Worm (Caenorhabditis elegans) whole organism, L4 larva: Measurements from ENCODE around the gene pap-1.
A peak's percentile ranks its signal among the peaks of the same experiment; 100 is the strongest.

Source experiments
- F26F4.8 ChIP-seq: fragments of 200-800 bp; sonication (Bioruptor generic); conservative IDR thresholded peaks from 2 replicates; pipeline ENCODE4 v1.3.6; 2022; ENCODE audit warnings: missing genetic modification characterization, missing compliant biosample characterization
- F37D6.2 ChIP-seq: sonication (generic microtip); optimal IDR thresholded peaks from 2 replicates; lab custom pipeline; 2016; ENCODE audit warnings: mild to moderate bottlenecking, missing genetic modification characterization, missing compliant biosample characterization
- T26A8.4 ChIP-seq: fragments of 200-800 bp; sonication (Bioruptor generic); IDR thresholded peaks from 2 replicates; pipeline ENCODE4 v1.3.6; 2022; ENCODE audit warnings: missing genetic modification characterization, missing compliant biosample characterization
- Y105C5A.15 ChIP-seq: fragments of 200-800 bp; sonication (Bioruptor generic); IDR thresholded peaks from 2 replicates; pipeline ENCODE4 v1.3.6; 2022; ENCODE audit warnings: missing genetic modification characterization, missing compliant biosample characterization
- Y48G9A.11 ChIP-seq: fragments of 200-800 bp; sonication (Bioruptor generic); IDR thresholded peaks from 2 replicates; pipeline ENCODE4 v1.3.6; 2022; ENCODE audit warnings: missing genetic modification reagents, missing genetic modification characterization, missing compliant biosample characterization
- Y75B8A.6 ChIP-seq: fragments of 200-800 bp; sonication (Bioruptor generic); IDR thresholded peaks from 2 replicates; pipeline ENCODE4 v1.3.6; 2022; ENCODE audit warnings: missing genetic modification reagents, missing genetic modification characterization, missing compliant biosample characterization
- ZK337.2 ChIP-seq: fragments of 200-800 bp; sonication (Bioruptor generic); IDR thresholded peaks from 2 replicates; pipeline ENCODE4 v1.3.6; 2022; ENCODE audit warnings: missing genetic modification reagents, missing genetic modification characterization, missing compliant biosample characterization
- aha-1 ChIP-seq: fragments of 150-350 bp; peaks from one replicate; lab custom pipeline; 2014; ENCODE audit warnings: missing biosample characterization, missing genetic modification characterization
- ama-1 ChIP-seq: fragments of 150-350 bp; optimal IDR thresholded peaks from 2 replicates; lab custom pipeline; 2014; ENCODE audit warnings: inconsistent platforms, mixed read lengths
- arid-1 ChIP-seq: fragments of 200-800 bp; sonication (Bioruptor generic); conservative IDR thresholded peaks from 2 replicates; pipeline ENCODE4 v1.3.6; 2022; ENCODE audit warnings: missing genetic modification reagents, missing genetic modification characterization, missing compliant biosample characterization
- ceh-20 ChIP-seq: fragments of 200-800 bp; sonication (Bioruptor generic); IDR thresholded peaks from 2 replicates; pipeline ENCODE4 v1.3.6; 2022; ENCODE audit warnings: missing genetic modification reagents, missing genetic modification characterization, missing compliant biosample characterization
- daf-16 ChIP-seq, 3 experiments: sonication (generic microtip); optimal IDR thresholded peaks; 2 replicates each; lab custom pipeline; 2016 to 2017; ENCODE audit warnings: missing genetic modification characterization in 3 of 3, missing genetic modification reagents in 3 of 3, mild to moderate bottlenecking in 2 of 3, missing compliant biosample characterization in 2 of 3, missing biosample characterization in 1 of 3, moderate library complexity in 1 of 3
- daf-19 ChIP-seq: fragments of 200-800 bp; sonication (Bioruptor generic); conservative IDR thresholded peaks from 2 replicates; pipeline ENCODE4 v1.3.6; 2022; ENCODE audit warnings: missing genetic modification characterization, missing compliant biosample characterization
- dmd-6 ChIP-seq: fragments of 200-800 bp; sonication (Bioruptor generic); IDR thresholded peaks from 2 replicates; pipeline ENCODE4 v1.3.6; 2022; ENCODE audit warnings: missing genetic modification reagents, missing genetic modification characterization, missing compliant biosample characterization
- dmd-9 ChIP-seq: fragments of 200-800 bp; sonication (Bioruptor generic); IDR thresholded peaks from 2 replicates; pipeline ENCODE4 v1.3.6; 2022; ENCODE audit warnings: missing genetic modification reagents, missing genetic modification characterization, missing compliant biosample characterization
- dve-1 ChIP-seq: sonication (generic microtip); optimal IDR thresholded peaks from 2 replicates; lab custom pipeline; 2017; ENCODE audit warnings: antibody characterized with exemption, mild to moderate bottlenecking, missing genetic modification characterization, missing compliant biosample characterization; ENCODE audit not compliant: insufficient read depth
- egl-27 ChIP-seq: sonication (generic microtip); optimal IDR thresholded peaks from 3 replicates; lab custom pipeline; 2017; ENCODE audit warnings: missing biosample characterization, missing genetic modification reagents, missing genetic modification characterization
- egl-43 ChIP-seq: fragments of 200-800 bp; sonication (Bioruptor generic); IDR thresholded peaks from 2 replicates; pipeline ENCODE4 v1.3.6; 2022; ENCODE audit warnings: missing genetic modification reagents, missing genetic modification characterization, missing compliant biosample characterization
- gei-8 ChIP-seq: fragments of 200-800 bp; sonication (Bioruptor generic); optimal IDR thresholded peaks from 2 replicates; lab custom pipeline; 2018; ENCODE audit warnings: mild to moderate bottlenecking, missing genetic modification characterization, missing compliant biosample characterization
- hif-1 ChIP-seq, 2 experiments: sonication (generic microtip); optimal IDR thresholded peaks; 2 replicates each; lab custom pipeline; 2016 to 2017; ENCODE audit warnings: missing compliant biosample characterization in 2 of 2, missing genetic modification characterization in 2 of 2, missing genetic modification reagents in 2 of 2, missing genotype in 2 of 2, mild to moderate bottlenecking in 1 of 2
- hlh-11 ChIP-seq: fragments of 200-800 bp; sonication (Bioruptor generic); optimal IDR thresholded peaks from 2 replicates; lab custom pipeline; 2018; ENCODE audit warnings: mild to moderate bottlenecking, missing genetic modification characterization, missing compliant biosample characterization
- hlh-30 ChIP-seq: sonication (generic microtip); optimal IDR thresholded peaks from 2 replicates; lab custom pipeline; 2017; ENCODE audit warnings: antibody characterized with exemption, mild to moderate bottlenecking, missing genetic modification characterization, missing compliant biosample characterization; ENCODE audit not compliant: insufficient read depth
- lin-1 ChIP-seq: fragments of 200-800 bp; sonication (Bioruptor generic); IDR thresholded peaks from 2 replicates; pipeline ENCODE4 v1.3.6; 2022; ENCODE audit warnings: missing genetic modification reagents, missing genetic modification characterization, missing compliant biosample characterization
- lin-13 ChIP-seq: fragments of 150-350 bp; optimal IDR thresholded peaks from 2 replicates; lab custom pipeline; 2014; ENCODE audit warnings: missing biosample characterization, missing genetic modification reagents, missing genetic modification characterization
- lsy-2 ChIP-seq, 2 experiments: fragments of 150-350 bp in 1 of 2; sonication (generic microtip) in 1 of 2; optimal IDR thresholded peaks; 2 replicates each; lab custom pipeline; 2014 to 2017; ENCODE audit warnings: missing biosample characterization in 2 of 2, missing genetic modification characterization in 2 of 2
- mdl-1 ChIP-seq, 2 experiments: fragments of 150-350 bp in 1 of 2; sonication (generic microtip) in 1 of 2; optimal IDR thresholded peaks; 2 replicates each; lab custom pipeline; 2014 to 2017; ENCODE audit warnings: missing biosample characterization in 2 of 2, missing genetic modification characterization in 2 of 2
- mdt-29 ChIP-seq: fragments of 200-800 bp; sonication (Bioruptor generic); IDR thresholded peaks from 2 replicates; pipeline ENCODE4 v1.3.6; 2022; ENCODE audit warnings: missing genetic modification reagents, missing genetic modification characterization, missing compliant biosample characterization
- mes-2 ChIP-seq: sonication (generic microtip); optimal IDR thresholded peaks from 2 replicates; lab custom pipeline; 2016; ENCODE audit warnings: missing genotype, mild to moderate bottlenecking, missing genetic modification characterization, missing compliant biosample characterization; ENCODE audit not compliant: poor library complexity, severe bottlenecking
- mxl-3 ChIP-seq: fragments of 200-800 bp; sonication (Bioruptor generic); optimal IDR thresholded peaks from 2 replicates; lab custom pipeline; 2018; ENCODE audit warnings: mild to moderate bottlenecking, missing genetic modification characterization, missing compliant biosample characterization
- nhr-102 ChIP-seq: sonication (generic microtip); optimal IDR thresholded peaks from 2 replicates; lab custom pipeline; 2016; ENCODE audit warnings: mild to moderate bottlenecking, missing genetic modification characterization, moderate library complexity, missing compliant biosample characterization
- nhr-28 ChIP-seq: fragments of 150-350 bp; optimal IDR thresholded peaks from 2 replicates; lab custom pipeline; 2014; ENCODE audit warnings: missing biosample characterization, missing genetic modification characterization
- nhr-48 ChIP-seq: sonication (generic microtip); optimal IDR thresholded peaks from 2 replicates; lab custom pipeline; 2016; ENCODE audit warnings: mild to moderate bottlenecking, missing genetic modification characterization, missing compliant biosample characterization
- nhr-76 ChIP-seq: fragments of 150-350 bp; optimal IDR thresholded peaks from 2 replicates; lab custom pipeline; 2014; ENCODE audit warnings: missing biosample characterization, missing genetic modification characterization
- nhr-77 ChIP-seq: fragments of 150-350 bp; optimal IDR thresholded peaks from 2 replicates; lab custom pipeline; 2014; ENCODE audit warnings: missing biosample characterization, missing genetic modification characterization
- pha-4 ChIP-seq, 2 experiments: fragments of 150-350 bp in 1 of 2; fragments of 200-800 bp in 1 of 2; sonication (Bioruptor generic) in 1 of 2; IDR thresholded peaks in 1 of 2; optimal IDR thresholded peaks in 1 of 2; 2 replicates each; pipeline versions ENCODE4 v1.3.6 to Lab custom; 2014 to 2022; ENCODE audit warnings: missing genetic modification characterization in 2 of 2, missing genetic modification reagents in 2 of 2, missing biosample characterization in 1 of 2, missing compliant biosample characterization in 1 of 2
- pqm-1 ChIP-seq: sonication (generic microtip); optimal IDR thresholded peaks from 2 replicates; lab custom pipeline; 2017; ENCODE audit warnings: missing biosample characterization, missing genetic modification characterization
- rbr-2 ChIP-seq: sonication (generic microtip); optimal IDR thresholded peaks from 2 replicates; lab custom pipeline; 2016; ENCODE audit warnings: missing genotype, missing genetic modification characterization, missing compliant biosample characterization
- sdz-12 ChIP-seq: fragments of 200-800 bp; sonication (Bioruptor generic); optimal IDR thresholded peaks from 2 replicates; lab custom pipeline; 2018; ENCODE audit warnings: mild to moderate bottlenecking, missing genetic modification characterization, missing compliant biosample characterization
- snpc-4 ChIP-seq: fragments of 150-350 bp; optimal IDR thresholded peaks from 2 replicates; lab custom pipeline; 2014; ENCODE audit warnings: missing biosample characterization, missing genetic modification characterization
- tra-1 ChIP-seq: fragments of 200-800 bp; sonication (Bioruptor generic); IDR thresholded peaks from 2 replicates; pipeline ENCODE4 v1.3.6; 2022; ENCODE audit warnings: missing genetic modification reagents, missing genetic modification characterization, missing compliant biosample characterization
- unc-130 ChIP-seq: sonication (generic microtip); optimal IDR thresholded peaks from 2 replicates; lab custom pipeline; 2016; ENCODE audit warnings: missing genetic modification reagents, missing genetic modification characterization, missing compliant biosample characterization
- unc-62 ChIP-seq, 3 experiments: fragments of 150-350 bp in 1 of 3; sonication (generic microtip); optimal IDR thresholded peaks in 2 of 3; peaks in 1 of 3; 1 replicate in 1 of 3; 2 replicates in 2 of 3; lab custom pipeline; 2014 to 2017; ENCODE audit warnings: missing biosample characterization in 3 of 3, missing genetic modification characterization in 3 of 3, missing genetic modification reagents in 3 of 3, missing genotype in 1 of 3
- zfp-3 ChIP-seq: fragments of 200-800 bp; sonication (Bioruptor generic); conservative IDR thresholded peaks from 2 replicates; pipeline ENCODE4 v1.3.6; 2022; ENCODE audit warnings: missing genetic modification reagents, missing genetic modification characterization, missing compliant biosample characterization
- zip-11 ChIP-seq: fragments of 200-800 bp; sonication (Bioruptor generic); IDR thresholded peaks from 2 replicates; pipeline ENCODE4 v1.3.6; 2022; ENCODE audit warnings: missing genetic modification characterization, missing compliant biosample characterization

Gene pap-1

DNA sequence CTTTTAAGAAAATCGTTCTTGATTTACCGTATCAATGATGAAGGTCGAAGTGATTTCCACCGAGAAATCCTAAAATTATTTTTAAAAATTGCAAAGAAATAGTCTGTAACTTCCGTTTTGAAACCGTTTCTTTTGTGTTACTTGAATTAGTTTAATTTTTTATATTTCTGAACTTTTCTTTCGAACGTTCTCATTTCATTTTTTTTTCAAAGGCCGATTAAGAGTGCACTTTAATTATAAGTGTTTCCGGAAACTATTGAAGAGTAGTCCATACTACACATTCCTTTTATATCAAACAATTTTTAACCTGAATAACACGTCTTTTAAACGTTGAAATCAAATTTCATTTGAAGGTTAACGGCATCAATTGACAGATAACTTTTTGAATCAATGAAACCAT is 25.9 kb downstream of the pap-1 start:
- TF ChIP-seq unc-62 (GFP tag; optimal IDR thresholded peaks at IDR 0.05 in 1 of 2; lab: Kevin White, UChicago), result peak in 1 of 2 experiments; percentile 90
- TF ChIP-seq unc-62 (tag; optimal IDR thresholded peaks at IDR 0.05; lab: Kevin White, UChicago), result no peak
- TF ChIP-seq unc-130 (GFP tag; lab: Kevin White, UChicago), result no peak
- peak; percentile 13 for TF ChIP-seq aha-1 (tag; lab: Kevin White, UChicago)

DNA sequence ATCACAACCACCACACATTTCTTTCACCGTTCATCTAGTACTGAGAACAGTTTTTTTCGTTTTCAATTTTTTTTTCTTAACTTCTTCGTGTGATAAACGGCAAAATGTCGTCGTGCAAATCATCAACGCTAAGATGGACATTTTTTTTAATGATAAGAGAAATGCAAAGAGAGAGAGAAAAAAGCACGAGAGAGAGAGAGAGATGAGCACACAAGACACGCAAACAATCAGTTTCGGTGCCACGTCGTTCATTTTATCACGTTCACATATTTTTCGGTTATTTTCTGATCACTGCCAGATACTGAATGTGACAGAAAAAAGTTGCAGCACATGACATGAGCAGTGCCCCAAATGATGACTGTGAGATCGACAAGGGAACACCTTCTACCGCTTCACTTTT is 26.4 kb downstream of the pap-1 start, which contains the start of gene egl-9:
egl-9 (plus strand) TSS at position 328 of the 400 bp plus-strand sequence.
- 0 out of 2 replicates have a peak, but pooled peaks have one; percentile 16 for TF ChIP-seq Y75B8A.6 (GFP tag; lab: Robert Waterston, UW)
- TF ChIP-seq mes-2 (tag; lab: Kevin White, UChicago), result peak; percentile 55
- TF ChIP-seq F26F4.8 (GFP tag; lab: Robert Waterston, UW), result no peak
- TF ChIP-seq pqm-1 (tag; lab: Kevin White, UChicago), result peak; percentile 19
- TF ChIP-seq lin-1 (GFP tag; lab: Robert Waterston, UW), result 0 out of 2 replicates have a peak, but pooled peaks have one; percentile 15
- no peak for TF ChIP-seq arid-1
- no peak for TF ChIP-seq daf-19 (GFP tag; lab: Robert Waterston, UW)
- peak in 1 of 2 experiments; percentile 62 for TF ChIP-seq mdl-1 (tag; optimal IDR thresholded peaks at IDR 0.05; lab: Kevin White, UChicago)
- TF ChIP-seq dmd-9, result no peak
- peak; percentile 99 for TF ChIP-seq aha-1 (tag; lab: Kevin White, UChicago)
- peak; percentile 85 for TF ChIP-seq hlh-30 (tag; lab: Kevin White, UChicago)
- no peak for TF ChIP-seq zip-11 (GFP tag; lab: Robert Waterston, UW)
- TF ChIP-seq F37D6.2 (tag; lab: Kevin White, UChicago), result no peak
- TF ChIP-seq lsy-2 (tag; optimal IDR thresholded peaks at IDR 0.05; lab: Kevin White, UChicago), result peak in 1 of 2 experiments; percentile 57
- no peak for TF ChIP-seq nhr-76 (tag; lab: Kevin White, UChicago)
- peak; percentile 83 for TF ChIP-seq hlh-11 (tag; lab: Kevin White, UChicago)
- TF ChIP-seq hif-1 (tag; optimal IDR thresholded peaks at IDR 0.05; lab: Kevin White, UChicago), result peak; percentile 78 to 98
- TF ChIP-seq lin-13 (GFP tag; lab: Kevin White, UChicago), result peak; percentile 3
- peak; percentile 53 for TF ChIP-seq nhr-48
- no peak for TF ChIP-seq Y105C5A.15 (GFP tag; lab: Robert Waterston, UW)
- TF ChIP-seq sdz-12 (GFP tag; lab: Kevin White, UChicago), result no peak
- peak; percentile 2 for TF ChIP-seq mxl-3 (GFP tag; lab: Kevin White, UChicago)
- no peak for TF ChIP-seq rbr-2 (tag; lab: Kevin White, UChicago)
- no peak for TF ChIP-seq daf-16 (GFP tag; optimal IDR thresholded peaks at IDR 0.05; lab: Kevin White, UChicago)
- peak; percentile 65 for TF ChIP-seq daf-16 (tag; optimal IDR thresholded peaks at IDR 0.05; lab: Kevin White, UChicago)
- no peak; the same call in 1 of the 2 replicates for TF ChIP-seq pha-4 (GFP tag; IDR thresholded peaks at IDR 0.05; lab: Robert Waterston, UW)
- TF ChIP-seq pha-4 (tag; optimal IDR thresholded peaks at IDR 0.05; lab: Kevin White, UChicago), result no peak
- peak in 1 of 2 experiments; percentile 24 for TF ChIP-seq unc-62 (GFP tag; optimal IDR thresholded peaks at IDR 0.05 in 1 of 2; lab: Kevin White, UChicago)
- TF ChIP-seq unc-62 (tag; optimal IDR thresholded peaks at IDR 0.05; lab: Kevin White, UChicago), result no peak
- peak; percentile 82 for TF ChIP-seq dve-1 (tag; lab: Kevin White, UChicago)
- peak; percentile 91 for TF ChIP-seq dmd-6 (GFP tag; lab: Robert Waterston, UW)
- TF ChIP-seq ama-1 (lab: Kevin White, UChicago), result peak; percentile 59
- peak; percentile 51; the same call in 1 of the 2 replicates for TF ChIP-seq T26A8.4 (GFP tag; lab: Robert Waterston, UW)
- peak; percentile 56 for TF ChIP-seq zfp-3
- TF ChIP-seq mdt-29 (GFP tag; lab: Robert Waterston, UW), result peak; percentile 33; the same call in 1 of the 2 replicates
- no peak for TF ChIP-seq unc-130 (GFP tag; lab: Kevin White, UChicago)
- TF ChIP-seq egl-27, result no peak
- peak; percentile 82 for TF ChIP-seq nhr-77 (tag; lab: Kevin White, UChicago)
- TF ChIP-seq ZK337.2, result no peak
- peak; percentile 64 for TF ChIP-seq nhr-28
- no peak for TF ChIP-seq snpc-4 (tag; lab: Kevin White, UChicago)
- no peak for TF ChIP-seq gei-8
- TF ChIP-seq tra-1 (GFP tag; lab: Robert Waterston, UW), result peak; percentile 31; the same call in 1 of the 2 replicates
- no peak for TF ChIP-seq Y48G9A.11 (GFP tag; lab: Robert Waterston, UW)
- TF ChIP-seq nhr-102 (tag; lab: Kevin White, UChicago), result peak; percentile 7
- TF ChIP-seq egl-43 (GFP tag; lab: Robert Waterston, UW), result no peak
- 0 out of 2 replicates have a peak, but pooled peaks have one; percentile 48 for TF ChIP-seq ceh-20
- TF ChIP-seq, all 104 proteins: peak for 26
